In the genomic region with DNA sequence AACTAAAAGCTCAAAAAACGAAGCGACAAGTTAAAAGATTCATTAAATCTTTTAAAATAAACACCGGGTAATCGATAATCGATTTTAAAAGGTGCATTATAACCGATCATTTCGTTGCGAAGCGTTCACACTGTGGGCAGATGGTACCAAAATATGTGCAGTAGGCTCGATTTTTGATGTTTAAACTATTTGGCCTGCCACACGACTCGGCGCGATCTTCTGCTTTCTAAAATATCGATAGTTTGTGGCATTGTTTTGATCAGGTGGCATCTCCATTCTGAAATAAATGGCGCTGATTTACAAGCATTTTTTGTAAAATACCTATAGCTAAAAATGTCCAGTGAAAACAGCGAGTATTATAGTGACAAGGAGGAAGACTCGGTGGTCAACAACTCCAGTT, we compare ENCODE assay signal across 1 fruit fly cellular context.
TF ChIP-seq lines count a peak whose summit lies in the region.

Gene CG10445 (minus strand): TSS at position 104 of the 400 bp plus-strand sequence.
Gene lds (plus strand): TSS at position 236 of the 400 bp plus-strand sequence.

TF ChIP-seq in whole organism, embryonic, 481 proteins besides CTCF, POLR2A, EP300 and RAD21 (continued from another document and continues in another):
- TF ChIP-seq CG12219 (GFP tag; optimal IDR thresholded peaks at IDR 0.05; lab: Kevin White, UChicago), result no peak
- peak; percentile 87 for TF ChIP-seq vnd (GFP tag; IDR thresholded peaks at IDR 0.05; lab: Robert Waterston, UW; ENCODE audit: partially characterized antibody)
- TF ChIP-seq tna (GFP tag; IDR thresholded peaks at IDR 0.05; lab: Robert Waterston, UW; ENCODE audit: partially characterized antibody), result peak; percentile 89
- TF ChIP-seq unpg (GFP tag; optimal IDR thresholded peaks at IDR 0.05; lab: Kevin White, UChicago), result no peak
- peak; percentile 90 for TF ChIP-seq Bgb (GFP tag; IDR thresholded peaks at IDR 0.05; lab: Robert Waterston, UW; ENCODE audit: partially characterized antibody)
- no peak for TF ChIP-seq vfl (GFP tag; optimal IDR thresholded peaks at IDR 0.05; lab: Kevin White, UChicago)
- TF ChIP-seq Kr (GFP tag; optimal IDR thresholded peaks at IDR 0.05; lab: Kevin White, UChicago), result no peak
- no peak for TF ChIP-seq CG43689 (GFP tag; IDR thresholded peaks at IDR 0.05; lab: Robert Waterston, UW)
- no peak for TF ChIP-seq ewg (GFP tag; optimal IDR thresholded peaks at IDR 0.05; lab: Kevin White, UChicago)
- no peak for TF ChIP-seq Jarid2 (GFP tag; optimal IDR thresholded peaks at IDR 0.05; lab: Kevin White, UChicago)
- no peak for TF ChIP-seq cas (GFP tag; IDR thresholded peaks at IDR 0.05; lab: Robert Waterston, UW)
- peak; percentile 13 for TF ChIP-seq CG9609 (GFP tag; optimal IDR thresholded peaks at IDR 0.05; lab: Kevin White, UChicago)
- TF ChIP-seq ro (GFP tag; IDR thresholded peaks at IDR 0.05; lab: Robert Waterston, UW), result no peak
- TF ChIP-seq Abd-B (GFP tag; optimal IDR thresholded peaks at IDR 0.05; lab: Kevin White, UChicago), result no peak
- TF ChIP-seq Dref (GFP tag; IDR thresholded peaks at IDR 0.05; lab: Robert Waterston, UW), result peak; percentile 92
- peak; percentile 72 for TF ChIP-seq Myb (GFP tag; optimal IDR thresholded peaks at IDR 0.05; lab: Kevin White, UChicago)
- TF ChIP-seq CG4282 (GFP tag; optimal IDR thresholded peaks at IDR 0.05; lab: Kevin White, UChicago), result no peak
- TF ChIP-seq ind (GFP tag; optimal IDR thresholded peaks at IDR 0.05; lab: Kevin White, UChicago), result peak; percentile 7
- TF ChIP-seq CG4424 (GFP tag; optimal IDR thresholded peaks at IDR 0.05; lab: Kevin White, UChicago), result no peak
- no peak for TF ChIP-seq CG1792 (GFP tag; optimal IDR thresholded peaks at IDR 0.05; lab: Kevin White, UChicago)
- no peak for TF ChIP-seq klu (GFP tag; IDR thresholded peaks at IDR 0.05; lab: Robert Waterston, UW)
- no peak for TF ChIP-seq Hsf (GFP tag; optimal IDR thresholded peaks at IDR 0.05; lab: Kevin White, UChicago)
- TF ChIP-seq NC2β (GFP tag; optimal IDR thresholded peaks at IDR 0.05; lab: Kevin White, UChicago), result peak; percentile 31
- no peak for TF ChIP-seq CG14667 (GFP tag; IDR thresholded peaks at IDR 0.05; lab: Robert Waterston, UW)
- TF ChIP-seq bowl (GFP tag; IDR thresholded peaks at IDR 0.05; lab: Robert Waterston, UW), result no peak
- peak; percentile 47 for TF ChIP-seq HmgD (GFP tag; optimal IDR thresholded peaks at IDR 0.05; lab: Kevin White, UChicago)
- no peak for TF ChIP-seq ac (GFP tag; optimal IDR thresholded peaks at IDR 0.05; lab: Kevin White, UChicago)
- no peak for TF ChIP-seq CG12236 (GFP tag; optimal IDR thresholded peaks at IDR 0.05; lab: Kevin White, UChicago)
- TF ChIP-seq Antp (GFP tag; optimal IDR thresholded peaks at IDR 0.05; lab: Kevin White, UChicago), result no peak
- no peak for TF ChIP-seq gsb-n (tag; optimal IDR thresholded peaks at IDR 0.05; lab: Kevin White, UChicago)
- peak; percentile 48; the same call in 1 of the 4 replicates for TF ChIP-seq Gug (GFP tag; IDR thresholded peaks at IDR 0.05; lab: Robert Waterston, UW)
- TF ChIP-seq CG12104 (GFP tag; optimal IDR thresholded peaks at IDR 0.05; lab: Kevin White, UChicago), result no peak
- no peak for TF ChIP-seq CG10565 (GFP tag; optimal IDR thresholded peaks at IDR 0.05; lab: Kevin White, UChicago)
- no peak for TF ChIP-seq NfI (GFP tag; optimal IDR thresholded peaks at IDR 0.05; lab: Kevin White, UChicago)
- peak; percentile 43 for TF ChIP-seq zen (tag; optimal IDR thresholded peaks at IDR 0.05; lab: Kevin White, UChicago)
- TF ChIP-seq Deaf1 (tag; optimal IDR thresholded peaks at IDR 0.05; lab: Kevin White, UChicago), result no peak
- no peak for TF ChIP-seq CG17385 (GFP tag; optimal IDR thresholded peaks at IDR 0.05; lab: Kevin White, UChicago)
- peak; percentile 93 for TF ChIP-seq CG13287 (GFP tag; IDR thresholded peaks at IDR 0.05; lab: Robert Waterston, UW; ENCODE audit: partially characterized antibody)
- TF ChIP-seq luna (GFP tag; optimal IDR thresholded peaks at IDR 0.05; lab: Kevin White, UChicago), result no peak
- no peak for TF ChIP-seq Aef1 (GFP tag; IDR thresholded peaks at IDR 0.05; lab: Robert Waterston, UW)
- no peak for TF ChIP-seq NFAT (GFP tag; IDR thresholded peaks at IDR 0.05; lab: Robert Waterston, UW)
- TF ChIP-seq Opbp (GFP tag; IDR thresholded peaks at IDR 0.05; lab: Robert Waterston, UW; ENCODE audit: partially characterized antibody), result peak; percentile 91
- TF ChIP-seq disco-r (GFP tag; optimal IDR thresholded peaks at IDR 0.05; lab: Kevin White, UChicago), result no peak
- no peak for TF ChIP-seq crc (GFP tag; optimal IDR thresholded peaks at IDR 0.05; lab: Kevin White, UChicago)
- no peak for TF ChIP-seq Side (GFP tag; optimal IDR thresholded peaks at IDR 0.05; lab: Kevin White, UChicago)
- no peak for TF ChIP-seq CG31441 (GFP tag; IDR thresholded peaks at IDR 0.05; lab: Robert Waterston, UW)
- TF ChIP-seq nerfin-2 (GFP tag; IDR thresholded peaks at IDR 0.05; lab: Robert Waterston, UW; ENCODE audit: partially characterized antibody), result peak; percentile 94
- peak; percentile 93 for TF ChIP-seq CG2116 (GFP tag; optimal IDR thresholded peaks at IDR 0.05; lab: Kevin White, UChicago)
- no peak for TF ChIP-seq nau (GFP tag; optimal IDR thresholded peaks at IDR 0.05; lab: Kevin White, UChicago)
- no peak for TF ChIP-seq Nf-YA (GFP tag; IDR thresholded peaks at IDR 0.05; lab: Robert Waterston, UW)
- no peak for TF ChIP-seq eyg (GFP tag; optimal IDR thresholded peaks at IDR 0.05; lab: Kevin White, UChicago)
- no peak for TF ChIP-seq CG8290 (GFP tag; optimal IDR thresholded peaks at IDR 0.05; lab: Kevin White, UChicago)
- no peak for TF ChIP-seq CG8290 (tag; optimal IDR thresholded peaks at IDR 0.05; lab: Kevin White, UChicago)
- TF ChIP-seq tio (GFP tag; optimal IDR thresholded peaks at IDR 0.05; lab: Kevin White, UChicago), result no peak
- TF ChIP-seq inv (GFP tag; IDR thresholded peaks at IDR 0.05; lab: Robert Waterston, UW; ENCODE audit: partially characterized antibody), result peak; percentile 73
- TF ChIP-seq CG11560 (tag; IDR thresholded peaks at IDR 0.05; lab: Robert Waterston, UW), result peak; percentile 72; the same call in 2 of the 3 replicates
- no peak for TF ChIP-seq CG15601 (tag; optimal IDR thresholded peaks at IDR 0.05; lab: Kevin White, UChicago)
- TF ChIP-seq CG10959 (GFP tag; IDR thresholded peaks at IDR 0.05; lab: Robert Waterston, UW), result no peak
- TF ChIP-seq hb (GFP tag; IDR thresholded peaks at IDR 0.05; lab: Robert Waterston, UW; ENCODE audit: partially characterized antibody), result peak; percentile 95
- TF ChIP-seq CG15269 (tag; optimal IDR thresholded peaks at IDR 0.05; lab: Kevin White, UChicago), result no peak
- peak; percentile 93 for TF ChIP-seq CG6791 (GFP tag; IDR thresholded peaks at IDR 0.05; lab: Robert Waterston, UW; ENCODE audit: partially characterized antibody)
- TF ChIP-seq Bteb2 (GFP tag; optimal IDR thresholded peaks at IDR 0.05; lab: Kevin White, UChicago), result no peak
- TF ChIP-seq Poxn (GFP tag; IDR thresholded peaks at IDR 0.05; lab: Robert Waterston, UW), result no peak
- TF ChIP-seq Dll (GFP tag; IDR thresholded peaks at IDR 0.05; lab: Robert Waterston, UW; ENCODE audit: partially characterized antibody), result peak; percentile 87
- no peak for TF ChIP-seq Hey (tag; optimal IDR thresholded peaks at IDR 0.05; lab: Kevin White, UChicago)
- TF ChIP-seq usp (GFP tag; optimal IDR thresholded peaks at IDR 0.05; lab: Kevin White, UChicago), result no peak
- TF ChIP-seq CG30020 (tag; optimal IDR thresholded peaks at IDR 0.05; lab: Kevin White, UChicago), result peak; percentile 87
- no peak for TF ChIP-seq CG12155 (GFP tag; optimal IDR thresholded peaks at IDR 0.05; lab: Kevin White, UChicago)
- TF ChIP-seq Sin3A (optimal IDR thresholded peaks at IDR 0.05; lab: Kevin White, UChicago), result peak; percentile 75
- no peak for TF ChIP-seq pum (GFP tag; optimal IDR thresholded peaks at IDR 0.05; lab: Kevin White, UChicago)
- no peak for TF ChIP-seq Mes4 (GFP tag; optimal IDR thresholded peaks at IDR 0.05; lab: Kevin White, UChicago)
- peak; percentile 86 for TF ChIP-seq Sry-δ (GFP tag; optimal IDR thresholded peaks at IDR 0.05; lab: Kevin White, UChicago)
- peak; percentile 29 for TF ChIP-seq HLH54F (GFP tag; optimal IDR thresholded peaks at IDR 0.05; lab: Kevin White, UChicago)
- no peak for TF ChIP-seq Drgx (GFP tag; IDR thresholded peaks at IDR 0.05; lab: Robert Waterston, UW)
- TF ChIP-seq CG2678 (tag; optimal IDR thresholded peaks at IDR 0.05; lab: Kevin White, UChicago), result no peak
- TF ChIP-seq CG10366 (GFP tag; IDR thresholded peaks at IDR 0.05; lab: Robert Waterston, UW), result no peak
- no peak for TF ChIP-seq Fer3 (tag; optimal IDR thresholded peaks at IDR 0.05; lab: Kevin White, UChicago)
- TF ChIP-seq ssp (GFP tag; IDR thresholded peaks at IDR 0.05; lab: Robert Waterston, UW), result peak; percentile 96
- TF ChIP-seq fd3F (GFP tag; optimal IDR thresholded peaks at IDR 0.05; lab: Kevin White, UChicago), result no peak
- TF ChIP-seq CG4730 (GFP tag; IDR thresholded peaks at IDR 0.05; lab: Robert Waterston, UW), result no peak
- no peak for TF ChIP-seq esg (GFP tag; conservative IDR thresholded peaks at IDR 0.05; lab: Robert Waterston, UW)
- TF ChIP-seq Hand (GFP tag; optimal IDR thresholded peaks at IDR 0.05; lab: Kevin White, UChicago), result no peak
- no peak for TF ChIP-seq CG16863 (GFP tag; optimal IDR thresholded peaks at IDR 0.05; lab: Kevin White, UChicago)
- TF ChIP-seq sna (GFP tag; IDR thresholded peaks at IDR 0.05; lab: Robert Waterston, UW; ENCODE audit: partially characterized antibody), result peak; percentile 90
- TF ChIP-seq CG17359 (tag; optimal IDR thresholded peaks at IDR 0.05; lab: Kevin White, UChicago), result no peak
- TF ChIP-seq cwo (GFP tag; optimal IDR thresholded peaks at IDR 0.05; lab: Kevin White, UChicago), result no peak
- TF ChIP-seq zf30C (GFP tag; optimal IDR thresholded peaks at IDR 0.05; lab: Kevin White, UChicago), result no peak
- no peak for TF ChIP-seq pfk (GFP tag; optimal IDR thresholded peaks at IDR 0.05; lab: Kevin White, UChicago)
- TF ChIP-seq insv (GFP tag; optimal IDR thresholded peaks at IDR 0.05; lab: Kevin White, UChicago), result no peak
- no peak for TF ChIP-seq CG10321 (GFP tag; IDR thresholded peaks at IDR 0.05; lab: Robert Waterston, UW)
- TF ChIP-seq BEAF-32 (GFP tag; optimal IDR thresholded peaks at IDR 0.05; lab: Kevin White, UChicago), result peak; percentile 85
- no peak for TF ChIP-seq CG2712 (tag; optimal IDR thresholded peaks at IDR 0.05; lab: Kevin White, UChicago)
- TF ChIP-seq bsh (GFP tag; optimal IDR thresholded peaks at IDR 0.05; lab: Kevin White, UChicago), result no peak
- peak; percentile 46; the same call in 1 of the 2 replicates for TF ChIP-seq slbo (GFP tag; IDR thresholded peaks at IDR 0.05; lab: Robert Waterston, UW)
- TF ChIP-seq kni (GFP tag; optimal IDR thresholded peaks at IDR 0.05; lab: Kevin White, UChicago), result no peak
- no peak for TF ChIP-seq Dad (GFP tag; optimal IDR thresholded peaks at IDR 0.05; lab: Kevin White, UChicago)
- no peak for TF ChIP-seq Bdp1 (GFP tag; optimal IDR thresholded peaks at IDR 0.05; lab: Kevin White, UChicago)
- TF ChIP-seq kah (GFP tag; optimal IDR thresholded peaks at IDR 0.05; lab: Kevin White, UChicago), result no peak
- TF ChIP-seq HHEX (GFP tag; optimal IDR thresholded peaks at IDR 0.05; lab: Kevin White, UChicago), result no peak
- no peak for TF ChIP-seq Nf-YC (tag; optimal IDR thresholded peaks at IDR 0.05; lab: Kevin White, UChicago)
- no peak for TF ChIP-seq CG6813 (GFP tag; optimal IDR thresholded peaks at IDR 0.05; lab: Kevin White, UChicago)
- TF ChIP-seq CrebB (tag; optimal IDR thresholded peaks at IDR 0.05; lab: Kevin White, UChicago), result no peak
- no peak for TF ChIP-seq dimm (GFP tag; IDR thresholded peaks at IDR 0.05; lab: Robert Waterston, UW)
- no peak for TF ChIP-seq cad (GFP tag; optimal IDR thresholded peaks at IDR 0.05; lab: Kevin White, UChicago)
- TF ChIP-seq Ets65A (GFP tag; lab: Kevin White, UChicago), result peak; percentile 86
- TF ChIP-seq CG3847 (GFP tag; IDR thresholded peaks at IDR 0.05; lab: Robert Waterston, UW), result peak; percentile 60
- peak; percentile 27 for TF ChIP-seq HmgZ (tag; optimal IDR thresholded peaks at IDR 0.05; lab: Kevin White, UChicago)
- TF ChIP-seq pzg (GFP tag; optimal IDR thresholded peaks at IDR 0.05; lab: Kevin White, UChicago), result peak; percentile 82
- TF ChIP-seq wor (GFP tag; IDR thresholded peaks at IDR 0.05; lab: Robert Waterston, UW), result no peak
- no peak for TF ChIP-seq CG32772 (GFP tag; IDR thresholded peaks at IDR 0.05; lab: Robert Waterston, UW)
- TF ChIP-seq pnt (GFP tag; optimal IDR thresholded peaks at IDR 0.05; lab: Kevin White, UChicago), result no peak
- peak; percentile 32; the same call in 1 of the 2 replicates for TF ChIP-seq CG42726 (GFP tag; IDR thresholded peaks at IDR 0.05; lab: Robert Waterston, UW; ENCODE audit: partially characterized antibody)
- TF ChIP-seq BtbVII (GFP tag; optimal IDR thresholded peaks at IDR 0.05; lab: Kevin White, UChicago), result no peak
- peak; percentile 92 for TF ChIP-seq CG7963 (GFP tag; IDR thresholded peaks at IDR 0.05; lab: Robert Waterston, UW; ENCODE audit: partially characterized antibody)
- TF ChIP-seq CG9932 (GFP tag; IDR thresholded peaks at IDR 0.05; lab: Robert Waterston, UW), result peak; percentile 47
- TF ChIP-seq CG11723 (GFP tag; optimal IDR thresholded peaks at IDR 0.05; lab: Kevin White, UChicago), result no peak
- TF ChIP-seq Gsc (GFP tag; IDR thresholded peaks at IDR 0.05; lab: Robert Waterston, UW), result no peak
- no peak for TF ChIP-seq CG7556 (GFP tag; optimal IDR thresholded peaks at IDR 0.05; lab: Kevin White, UChicago)
- TF ChIP-seq sc (optimal IDR thresholded peaks at IDR 0.05; lab: Kevin White, UChicago), result no peak
- no peak for TF ChIP-seq sc (GFP tag; optimal IDR thresholded peaks at IDR 0.05; lab: Kevin White, UChicago)
- peak; percentile 15 for TF ChIP-seq zfh2 (GFP tag; optimal IDR thresholded peaks at IDR 0.05; lab: Kevin White, UChicago)
- TF ChIP-seq grn (GFP tag; optimal IDR thresholded peaks at IDR 0.05; lab: Kevin White, UChicago), result no peak
- no peak for TF ChIP-seq p53 (GFP tag; optimal IDR thresholded peaks at IDR 0.05; lab: Kevin White, UChicago)
- no peak for TF ChIP-seq Hr78 (GFP tag; optimal IDR thresholded peaks at IDR 0.05; lab: Kevin White, UChicago)
- TF ChIP-seq cg (GFP tag; optimal IDR thresholded peaks at IDR 0.05; lab: Kevin White, UChicago), result no peak
- TF ChIP-seq run (tag; optimal IDR thresholded peaks at IDR 0.05; lab: Kevin White, UChicago), result no peak
- no peak for TF ChIP-seq CG15011 (GFP tag; optimal IDR thresholded peaks at IDR 0.05; lab: Kevin White, UChicago)
- TF ChIP-seq lmd (GFP tag; IDR thresholded peaks at IDR 0.05; lab: Robert Waterston, UW), result no peak; the same call in 1 of the 2 replicates
- TF ChIP-seq chm (GFP tag; IDR thresholded peaks at IDR 0.05; lab: Robert Waterston, UW), result no peak
- TF ChIP-seq Atf-2 (GFP tag; optimal IDR thresholded peaks at IDR 0.05; lab: Kevin White, UChicago), result no peak
- TF ChIP-seq caup (GFP tag; optimal IDR thresholded peaks at IDR 0.05; lab: Kevin White, UChicago; ENCODE audit: severe bottlenecking), result no peak
